Fruit fly (Drosophila melanogaster): ENCODE measurements around the gene CG17361.

The CG17361 gene

DNA sequence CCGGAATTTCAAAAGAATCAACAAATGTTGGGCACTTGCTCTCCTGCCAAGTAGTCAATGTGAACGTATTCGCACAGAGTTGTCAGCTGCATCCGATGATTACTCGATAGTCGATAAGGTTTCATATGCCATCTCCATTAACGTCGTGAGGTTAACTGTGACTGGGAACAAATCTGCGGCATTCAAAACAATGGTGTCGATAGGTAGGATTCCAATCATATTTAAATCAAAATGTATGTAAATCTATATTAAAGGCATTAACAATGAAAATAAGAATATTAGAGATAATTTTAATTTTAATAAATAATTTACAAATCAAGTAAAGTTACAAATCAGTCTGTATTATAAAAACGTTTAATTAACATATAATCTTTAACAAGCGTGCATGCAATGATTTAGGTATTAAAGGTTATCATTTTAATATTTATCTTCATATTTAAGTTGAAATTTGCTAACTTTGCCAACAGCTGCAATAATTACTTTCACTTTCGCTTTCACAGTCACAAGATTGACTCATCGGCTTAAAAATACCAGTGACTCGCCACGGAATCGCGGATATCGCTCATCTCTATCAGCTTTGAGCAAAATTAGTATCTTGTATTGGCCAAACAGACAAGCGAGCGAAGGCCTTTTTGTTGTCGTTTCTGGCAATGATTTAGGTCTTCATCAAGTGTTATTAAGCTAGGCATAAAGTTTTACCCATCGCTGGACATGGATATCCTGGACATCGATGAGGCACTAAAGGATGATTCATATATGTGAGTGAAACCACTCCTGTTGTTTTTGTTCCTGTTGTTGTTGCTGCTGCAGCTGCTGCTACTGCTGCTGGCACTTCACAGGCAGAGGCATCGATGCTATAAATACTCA lies 32.1 kb upstream of the CG17361 start, which contains the start of the genes Meics, Nxf3 and ssp2 (continued):
- TF ChIP-seq CG6791 (GFP tag; IDR thresholded peaks at IDR 0.05; ENCODE audit: partially characterized antibody): peak; percentile 68
- TF ChIP-seq amos (GFP tag; IDR thresholded peaks at IDR 0.05; ENCODE audit: partially characterized antibody): peak; percentile 82
- TF ChIP-seq Antp (GFP tag; optimal IDR thresholded peaks at IDR 0.05): peak; percentile 32
- peak; percentile 54; the same call in 1 of the 2 replicates for TF ChIP-seq nerfin-2 (GFP tag; IDR thresholded peaks at IDR 0.05; ENCODE audit: partially characterized antibody)
- no peak for TF ChIP-seq vfl (GFP tag; optimal IDR thresholded peaks at IDR 0.05)
- TF ChIP-seq TFAM (GFP tag; optimal IDR thresholded peaks at IDR 0.05): no peak
- peak; percentile 74 for TF ChIP-seq CoRest (tag; optimal IDR thresholded peaks at IDR 0.05)
- TF ChIP-seq C15 (GFP tag; IDR thresholded peaks at IDR 0.05): no peak
- TF ChIP-seq HHEX (GFP tag; optimal IDR thresholded peaks at IDR 0.05): no peak
- TF ChIP-seq mld (GFP tag; IDR thresholded peaks at IDR 0.05; ENCODE audit: partially characterized antibody): peak; percentile 39; the same call in 1 of the 3 replicates
- TF ChIP-seq abd-A (tag; optimal IDR thresholded peaks at IDR 0.05): no peak
- TF ChIP-seq Ravus (GFP tag; IDR thresholded peaks at IDR 0.05): no peak
- TF ChIP-seq HLH4C (GFP tag; IDR thresholded peaks at IDR 0.05; ENCODE audit: partially characterized antibody): peak; percentile 47; the same call in 1 of the 3 replicates
- TF ChIP-seq CG30403 (GFP tag; optimal IDR thresholded peaks at IDR 0.05): peak; percentile 60
- no peak for TF ChIP-seq Dad (GFP tag; optimal IDR thresholded peaks at IDR 0.05)
- no peak for TF ChIP-seq cato (GFP tag; optimal IDR thresholded peaks at IDR 0.05; ENCODE audit: borderline replicate concordance)
- TF ChIP-seq lbe (GFP tag; optimal IDR thresholded peaks at IDR 0.05): no peak
- no peak for TF ChIP-seq CG4730 (GFP tag; IDR thresholded peaks at IDR 0.05)
- TF ChIP-seq ro (GFP tag; IDR thresholded peaks at IDR 0.05): no peak
- peak; percentile 81 for TF ChIP-seq row (GFP tag; IDR thresholded peaks at IDR 0.05)
- no peak for TF ChIP-seq Mes4 (GFP tag; optimal IDR thresholded peaks at IDR 0.05)
- TF ChIP-seq CG13894 (tag; optimal IDR thresholded peaks at IDR 0.05): no peak
- peak; percentile 41 for TF ChIP-seq gfzf (GFP tag; optimal IDR thresholded peaks at IDR 0.05)
- peak; percentile 74 for TF ChIP-seq CG9932 (GFP tag; IDR thresholded peaks at IDR 0.05)
- no peak for TF ChIP-seq crc (GFP tag; optimal IDR thresholded peaks at IDR 0.05)
- TF ChIP-seq mam (GFP tag; optimal IDR thresholded peaks at IDR 0.05): peak; percentile 55
- 0 out of 2 replicates have a peak, but pooled peaks have one; percentile 11 for TF ChIP-seq CG14667 (GFP tag; IDR thresholded peaks at IDR 0.05)
- no peak for TF ChIP-seq br (optimal IDR thresholded peaks at IDR 0.05)
- peak; percentile 61 for TF ChIP-seq vnd (GFP tag; IDR thresholded peaks at IDR 0.05; ENCODE audit: partially characterized antibody)
- no peak for TF ChIP-seq CG11560 (tag; IDR thresholded peaks at IDR 0.05)
- TF ChIP-seq CG16863 (GFP tag; optimal IDR thresholded peaks at IDR 0.05): peak; percentile 16
- peak; percentile 71 for TF ChIP-seq CG9797 (GFP tag; optimal IDR thresholded peaks at IDR 0.05)
- TF ChIP-seq stc (GFP tag; IDR thresholded peaks at IDR 0.05): peak; percentile 27; the same call in 1 of the 2 replicates
- TF ChIP-seq sug (tag; optimal IDR thresholded peaks at IDR 0.05): peak; percentile 40
- no peak for TF ChIP-seq ham (GFP tag; IDR thresholded peaks at IDR 0.05)
- TF ChIP-seq Ets97D (GFP tag; optimal IDR thresholded peaks at IDR 0.05): peak; percentile 40
- TF ChIP-seq CG3847 (GFP tag; IDR thresholded peaks at IDR 0.05): peak; percentile 45
- TF ChIP-seq cas (GFP tag; IDR thresholded peaks at IDR 0.05): no peak
- no peak for TF ChIP-seq pho (GFP tag; optimal IDR thresholded peaks at IDR 0.05)
- no peak for TF ChIP-seq Hr51 (GFP tag; optimal IDR thresholded peaks at IDR 0.05)
- TF ChIP-seq CG4854 (GFP tag; optimal IDR thresholded peaks at IDR 0.05): no peak
- no peak for TF ChIP-seq CG4282 (GFP tag; optimal IDR thresholded peaks at IDR 0.05)
- TF ChIP-seq CkIIα-i1 (GFP tag; IDR thresholded peaks at IDR 0.05): no peak
- peak; percentile 43; the same call in 1 of the 2 replicates for TF ChIP-seq CG9215 (GFP tag; IDR thresholded peaks at IDR 0.05)
- TF ChIP-seq CG12155 (GFP tag; optimal IDR thresholded peaks at IDR 0.05): peak; percentile 2
- TF ChIP-seq Bgb (GFP tag; IDR thresholded peaks at IDR 0.05; ENCODE audit: partially characterized antibody): peak; percentile 71
- TF ChIP-seq Sry-δ (GFP tag; optimal IDR thresholded peaks at IDR 0.05): peak; percentile 87
- TF ChIP-seq Sox100B (GFP tag; optimal IDR thresholded peaks at IDR 0.05): no peak
- TF ChIP-seq fd64A (GFP tag; optimal IDR thresholded peaks at IDR 0.05): no peak
